Fruit fly (Drosophila melanogaster) whole organism, embryonic: ENCODE measurements around the gene Lip2.

Experiments
- Bteb2 ChIP-seq: fragments of 200-800 bp; sonication (Bioruptor generic); optimal IDR thresholded peaks from 2 replicates; lab custom pipeline; 2016; ENCODE audit warnings: missing biosample characterization, missing genetic modification characterization
- CG10267 ChIP-seq: fragments of 200-800 bp; sonication (Bioruptor generic); optimal IDR thresholded peaks from 2 replicates; lab custom pipeline; 2018; ENCODE audit warnings: missing biosample characterization, mild to moderate bottlenecking, missing genetic modification characterization, moderate library complexity
- CG10543 ChIP-seq: fragments of 200-800 bp; sonication (Bioruptor generic); optimal IDR thresholded peaks from 3 replicates; lab custom pipeline; 2017; ENCODE audit warnings: missing biosample characterization, mild to moderate bottlenecking, missing genetic modification characterization, moderate library complexity
- CG13894 ChIP-seq: fragments of 200-800 bp; sonication (Bioruptor generic); optimal IDR thresholded peaks from 3 replicates; lab custom pipeline; 2018; ENCODE audit warnings: missing biosample characterization, mild to moderate bottlenecking, missing genetic modification characterization, moderate library complexity
- CG14014 ChIP-seq: fragments of 200-800 bp; sonication (Bioruptor generic); IDR thresholded peaks from 2 replicates; pipeline ENCODE4 v1.3.6; 2022; ENCODE audit warnings: missing biosample characterization, missing genetic modification characterization
- CG14441 ChIP-seq: fragments of 200-800 bp; sonication (Bioruptor generic); IDR thresholded peaks from 2 replicates; pipeline ENCODE4 v1.3.6; 2022; ENCODE audit warnings: missing biosample characterization, missing genetic modification characterization
- CG14710 ChIP-seq: fragments of 200-800 bp; sonication (Bioruptor generic); optimal IDR thresholded peaks from 3 replicates; lab custom pipeline; 2019; ENCODE audit warnings: missing biosample characterization, mild to moderate bottlenecking, missing genetic modification characterization, moderate library complexity
- CG14860 ChIP-seq: fragments of 200-800 bp; sonication (Bioruptor generic); IDR thresholded peaks from 3 replicates; pipeline ENCODE4 v1.3.6; 2022; ENCODE audit warnings: missing biosample characterization, missing genetic modification characterization; ENCODE audit not compliant: partially characterized antibody
- CG17802 ChIP-seq: fragments of 200-800 bp; sonication (Bioruptor generic); optimal IDR thresholded peaks from 2 replicates; lab custom pipeline; 2018; ENCODE audit warnings: missing biosample characterization, mild to moderate bottlenecking, missing genetic modification characterization, moderate library complexity
- CG18476 ChIP-seq: fragments of 200-800 bp; sonication (Bioruptor generic); optimal IDR thresholded peaks from 2 replicates; lab custom pipeline; 2016; ENCODE audit warnings: missing biosample characterization, mild to moderate bottlenecking, missing genetic modification characterization
- CG18619 ChIP-seq: fragments of 200-800 bp; sonication (Bioruptor generic); optimal IDR thresholded peaks from 3 replicates; lab custom pipeline; 2017; ENCODE audit warnings: missing biosample characterization, mild to moderate bottlenecking, missing genetic modification characterization
- CG3065 ChIP-seq: fragments of 200-800 bp; sonication (Bioruptor generic); optimal IDR thresholded peaks from 2 replicates; lab custom pipeline; 2016; ENCODE audit warnings: missing biosample characterization, missing genetic modification characterization
- CG3163 ChIP-seq: fragments of 200-800 bp; sonication (Bioruptor generic); optimal IDR thresholded peaks from 3 replicates; lab custom pipeline; 2016; ENCODE audit warnings: missing biosample characterization, missing genetic modification characterization
- CG5953 ChIP-seq: fragments of 200-800 bp; sonication (Bioruptor generic); IDR thresholded peaks from 2 replicates; pipeline ENCODE4 v1.3.6; 2022; ENCODE audit warnings: missing biosample characterization, missing genetic modification characterization
- CG6765 ChIP-seq: fragments of 200-800 bp; sonication (Bioruptor generic); optimal IDR thresholded peaks from 3 replicates; lab custom pipeline; 2017; ENCODE audit warnings: missing biosample characterization, mild to moderate bottlenecking, missing genetic modification characterization
- CG6791 ChIP-seq: fragments of 200-800 bp; sonication (Bioruptor generic); IDR thresholded peaks from 3 replicates; pipeline ENCODE4 v1.3.6; 2022; ENCODE audit warnings: missing biosample characterization, missing genetic modification characterization; ENCODE audit not compliant: partially characterized antibody
- CG7556 ChIP-seq: fragments of 200-800 bp; sonication (Bioruptor generic); optimal IDR thresholded peaks from 2 replicates; lab custom pipeline; 2017; ENCODE audit warnings: missing biosample characterization, mild to moderate bottlenecking, missing genetic modification characterization
- CG7745 ChIP-seq: fragments of 200-800 bp; sonication (Bioruptor generic); optimal IDR thresholded peaks from 2 replicates; lab custom pipeline; 2018; ENCODE audit warnings: missing biosample characterization, mild to moderate bottlenecking, missing genetic modification characterization, moderate library complexity
- CG7987 ChIP-seq: fragments of 200-800 bp; sonication (Bioruptor generic); optimal IDR thresholded peaks from 2 replicates; lab custom pipeline; 2018; ENCODE audit warnings: missing biosample characterization, mild to moderate bottlenecking, missing genetic modification characterization, moderate library complexity
- CG8478 ChIP-seq: fragments of >200 bp; optimal IDR thresholded peaks from 2 replicates; lab custom pipeline; 2018
- CG9817 ChIP-seq: fragments of 200-800 bp; sonication (Bioruptor generic); optimal IDR thresholded peaks from 2 replicates; lab custom pipeline; 2018; ENCODE audit warnings: missing biosample characterization, mild to moderate bottlenecking, missing genetic modification characterization, moderate library complexity
- D19B ChIP-seq: fragments of 200-800 bp; sonication (Bioruptor generic); optimal IDR thresholded peaks from 2 replicates; lab custom pipeline; 2017; ENCODE audit warnings: missing biosample characterization, mild to moderate bottlenecking, missing genetic modification characterization
- Dad ChIP-seq: fragments of 200-800 bp; sonication (Bioruptor generic); optimal IDR thresholded peaks from 3 replicates; lab custom pipeline; 2016; ENCODE audit warnings: missing biosample characterization, missing genetic modification characterization
- Deaf1 ChIP-seq: fragments of 200-800 bp; optimal IDR thresholded peaks from 3 replicates; lab custom pipeline; 2019; ENCODE audit warnings: missing biosample characterization, mild to moderate bottlenecking, missing genetic modification characterization, moderate library complexity
- Dip3 ChIP-seq: fragments of 200-800 bp; sonication (Bioruptor generic); optimal IDR thresholded peaks from 3 replicates; lab custom pipeline; 2016; ENCODE audit warnings: missing biosample characterization, missing genetic modification characterization
- E2f1 ChIP-seq: fragments of 200-800 bp; sonication (Bioruptor generic); IDR thresholded peaks from 2 replicates; pipeline ENCODE4 v1.3.6; 2022; ENCODE audit warnings: missing biosample characterization, missing genetic modification characterization
- Elba2 ChIP-seq: fragments of 200-800 bp; sonication (Bioruptor generic); optimal IDR thresholded peaks from 3 replicates; lab custom pipeline; 2016; ENCODE audit warnings: missing biosample characterization, missing genetic modification characterization
- Gsc ChIP-seq: fragments of 200-800 bp; sonication (Bioruptor generic); IDR thresholded peaks from 2 replicates; pipeline ENCODE4 v1.3.6; 2022; ENCODE audit warnings: missing biosample characterization, missing genetic modification characterization
- HLH54F ChIP-seq: fragments of 200-800 bp; sonication (Bioruptor generic); optimal IDR thresholded peaks from 3 replicates; lab custom pipeline; 2016; ENCODE audit warnings: missing biosample characterization, missing genetic modification characterization
- Hr51 ChIP-seq, 2 experiments: fragments of 200-800 bp; sonication (Bioruptor generic); optimal IDR thresholded peaks; 2 replicates in 1 of 2; 3 replicates in 1 of 2; lab custom pipeline; 2016 to 2018; ENCODE audit warnings: missing biosample characterization in 2 of 2, missing genetic modification characterization in 2 of 2, mild to moderate bottlenecking in 1 of 2, moderate library complexity in 1 of 2
- Kr ChIP-seq: fragments of 200-800 bp; sonication (Bioruptor generic); optimal IDR thresholded peaks from 2 replicates; lab custom pipeline; 2017; ENCODE audit warnings: missing biosample characterization, mild to moderate bottlenecking, missing genetic modification characterization
- Mad ChIP-seq: fragments of 200-800 bp; sonication (Bioruptor generic); optimal IDR thresholded peaks from 2 replicates; lab custom pipeline; 2016; ENCODE audit warnings: missing biosample characterization, missing genetic modification characterization
- NC2α ChIP-seq: fragments of 200-800 bp; sonication (Bioruptor generic); optimal IDR thresholded peaks from 2 replicates; lab custom pipeline; 2016; ENCODE audit warnings: missing biosample characterization, missing genetic modification characterization
- Nf-YC ChIP-seq: fragments of 200-800 bp; optimal IDR thresholded peaks from 3 replicates; lab custom pipeline; 2019; ENCODE audit warnings: missing biosample characterization, mild to moderate bottlenecking, missing genetic modification characterization, moderate library complexity
- Opbp ChIP-seq: fragments of 200-800 bp; sonication (Bioruptor generic); IDR thresholded peaks from 3 replicates; pipeline ENCODE4 v1.3.6; 2022; ENCODE audit warnings: missing biosample characterization, missing genetic modification characterization; ENCODE audit not compliant: partially characterized antibody
- Vsx1 ChIP-seq: fragments of 200-800 bp; sonication (Bioruptor generic); optimal IDR thresholded peaks from 2 replicates; lab custom pipeline; 2017; ENCODE audit warnings: missing biosample characterization, mild to moderate bottlenecking, missing genetic modification characterization, missing genetic modification reagents
- Xrp1 ChIP-seq: fragments of 200-800 bp; sonication (Bioruptor generic); IDR thresholded peaks from 2 replicates; pipeline ENCODE4 v1.3.6; 2022; ENCODE audit warnings: missing biosample characterization, missing genetic modification characterization
- ac ChIP-seq: fragments of 200-800 bp; sonication (Bioruptor generic); optimal IDR thresholded peaks from 3 replicates; lab custom pipeline; 2017; ENCODE audit warnings: missing biosample characterization, mild to moderate bottlenecking, missing genetic modification characterization
- az2 ChIP-seq: fragments of 200-800 bp; sonication (Bioruptor generic); optimal IDR thresholded peaks from 3 replicates; lab custom pipeline; 2016; ENCODE audit warnings: missing biosample characterization, missing genetic modification characterization
- dan ChIP-seq: fragments of 200-800 bp; sonication (Bioruptor generic); IDR thresholded peaks from 2 replicates; pipeline ENCODE4 v1.3.6; 2022; ENCODE audit warnings: missing biosample characterization, missing genetic modification characterization
- dimm ChIP-seq: fragments of 200-800 bp; sonication (Bioruptor generic); IDR thresholded peaks from 2 replicates; pipeline ENCODE4 v1.3.6; 2022; ENCODE audit warnings: missing biosample characterization, missing genetic modification characterization
- emc ChIP-seq: fragments of 200-800 bp; sonication (Bioruptor generic); optimal IDR thresholded peaks from 2 replicates; lab custom pipeline; 2016; ENCODE audit warnings: missing biosample characterization, missing genetic modification characterization
- gcm2 ChIP-seq: fragments of 200-800 bp; sonication (Bioruptor generic); optimal IDR thresholded peaks from 2 replicates; lab custom pipeline; 2016; ENCODE audit warnings: missing biosample characterization, missing genetic modification characterization
- jing ChIP-seq: fragments of 200-800 bp; sonication (Bioruptor generic); optimal IDR thresholded peaks from 2 replicates; lab custom pipeline; 2018; ENCODE audit warnings: missing biosample characterization, mild to moderate bottlenecking, missing genetic modification characterization
- nerfin-2 ChIP-seq: fragments of 200-800 bp; sonication (Bioruptor generic); IDR thresholded peaks from 2 replicates; pipeline ENCODE4 v1.3.6; 2022; ENCODE audit warnings: missing biosample characterization, missing genetic modification characterization; ENCODE audit not compliant: partially characterized antibody
- row ChIP-seq: fragments of 200-800 bp; sonication (Bioruptor generic); IDR thresholded peaks from 3 replicates; pipeline ENCODE4 v1.3.6; 2022; ENCODE audit warnings: missing biosample characterization, missing genetic modification characterization
- ssp ChIP-seq: fragments of 200-800 bp; sonication (Bioruptor generic); IDR thresholded peaks from 2 replicates; pipeline ENCODE4 v1.3.6; 2022; ENCODE audit warnings: missing biosample characterization, missing genetic modification characterization
- trem ChIP-seq: fragments of 200-800 bp; optimal IDR thresholded peaks from 3 replicates; lab custom pipeline; 2019; ENCODE audit warnings: missing biosample characterization, mild to moderate bottlenecking, missing genetic modification characterization, moderate library complexity
- zf30C ChIP-seq: fragments of 200-800 bp; sonication (Bioruptor generic); optimal IDR thresholded peaks from 3 replicates; lab custom pipeline; 2018; ENCODE audit warnings: missing biosample characterization, mild to moderate bottlenecking, missing genetic modification characterization

Gene Lip2

dm6 chr2L:10736993-10737756, 27.9 kb upstream of the Lip2 start, which contains the start of the genes Vha16-5 and CG12299 (continued):
- TF ChIP-seq CG10543 (peak; percentile 43), trem (tag; lab: Kevin White, UChicago) (peak; percentile 30), CG7556 (peak; percentile 51), Dip3 (GFP tag; lab: Kevin White, UChicago) (peak; percentile 83), nerfin-2 (GFP tag; lab: Robert Waterston, UW) (peak; percentile 85), CG7745 (tag; lab: Kevin White, UChicago) (no peak), Hr51 (GFP tag; optimal IDR thresholded peaks at IDR 0.05; lab: Kevin White, UChicago) (peak in 1 of 2 experiments; percentile 90), Bteb2 (GFP tag; lab: Kevin White, UChicago) (peak; percentile 85), CG6765 (no peak), Deaf1 (tag; lab: Kevin White, UChicago) (no peak), row (GFP tag; lab: Robert Waterston, UW) (peak; percentile 83), CG17802 (tag; lab: Kevin White, UChicago) (peak; percentile 70), CG14860 (peak; percentile 75), CG18619 (GFP tag; lab: Kevin White, UChicago) (peak; percentile 63), Kr (GFP tag; lab: Kevin White, UChicago) (no peak), E2f1 (peak; percentile 87), CG8478 (lab: Kevin White, UChicago) (no peak), CG6791 (GFP tag; lab: Robert Waterston, UW) (peak; percentile 90), Opbp (GFP tag; lab: Robert Waterston, UW) (peak; percentile 94), NC2α (GFP tag; lab: Kevin White, UChicago) (peak; percentile 14), CG3163 (GFP tag; lab: Kevin White, UChicago) (peak; percentile 77), CG5953 (GFP tag; lab: Robert Waterston, UW) (peak; percentile 86), CG14014 (GFP tag; lab: Robert Waterston, UW) (peak; percentile 80), dan (GFP tag; lab: Robert Waterston, UW) (peak; percentile 72), CG7987 (GFP tag; lab: Kevin White, UChicago) (peak; percentile 78), CG3065 (GFP tag; lab: Kevin White, UChicago) (peak; percentile 52), gcm2 (peak; percentile 68), zf30C (GFP tag; lab: Kevin White, UChicago) (no peak), emc (GFP tag; lab: Kevin White, UChicago) (peak; percentile 58), CG13894 (no peak), dimm (GFP tag; lab: Robert Waterston, UW) (peak; percentile 64), ac (no peak), Mad (GFP tag; lab: Kevin White, UChicago) (peak; percentile 87), CG10267 (tag; lab: Kevin White, UChicago) (peak; percentile 57), Elba2 (GFP tag; lab: Kevin White, UChicago) (peak; percentile 55), D19B (GFP tag; lab: Kevin White, UChicago) (no peak), Nf-YC (tag; lab: Kevin White, UChicago) (no peak), Gsc (GFP tag; lab: Robert Waterston, UW) (0 out of 2 replicates have a peak, but pooled peaks have one; percentile 39), CG14710 (tag; lab: Kevin White, UChicago) (peak; percentile 76), CG9817 (tag; lab: Kevin White, UChicago) (peak; percentile 72), ssp (GFP tag; lab: Robert Waterston, UW) (peak; percentile 76), Vsx1 (GFP tag; lab: Kevin White, UChicago) (no peak), CG14441 (GFP tag; lab: Robert Waterston, UW) (peak; percentile 88), CG18476 (GFP tag; lab: Kevin White, UChicago) (peak; percentile 74), HLH54F (GFP tag; lab: Kevin White, UChicago) (peak; percentile 93), Xrp1 (GFP tag; lab: Robert Waterston, UW) (peak; percentile 95), jing (GFP tag; lab: Kevin White, UChicago) (peak; percentile 43), Dad (peak; percentile 94), az2 (GFP tag; lab: Kevin White, UChicago) (peak; percentile 87)
